Worm (Caenorhabditis elegans): ENCODE measurements around the gene pbs-1.

The pbs-1 gene

DNA sequence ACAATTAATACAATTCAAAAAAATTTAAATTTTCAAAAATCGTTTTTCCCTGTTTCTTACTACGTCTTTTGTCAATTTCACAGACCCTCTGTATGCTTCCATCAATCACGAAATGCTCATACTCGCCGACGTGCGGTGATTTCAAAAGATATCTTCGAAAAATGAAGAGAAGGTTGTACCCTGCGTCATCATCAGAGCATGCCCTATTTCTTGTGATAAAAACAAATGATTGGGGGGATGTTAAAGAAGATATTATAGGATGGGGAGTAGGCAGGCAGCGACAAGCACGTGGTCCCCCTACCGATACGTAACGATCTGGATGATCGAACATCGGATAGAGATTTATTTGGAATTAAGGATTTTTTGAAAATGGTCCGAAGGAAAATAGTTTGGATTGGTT, 49.0 kb upstream of the pbs-1 start:
- TF ChIP-seq egl-5 (tag; optimal IDR thresholded peaks at IDR 0.05) = no peak
- TF ChIP-seq nhr-11 (tag; optimal IDR thresholded peaks at IDR 0.05) = no peak
- no peak for TF ChIP-seq daf-12 (tag; optimal IDR thresholded peaks at IDR 0.05)
- no peak for TF ChIP-seq sea-2 (GFP tag; optimal IDR thresholded peaks at IDR 0.05)
- TF ChIP-seq elt-1 (tag; optimal IDR thresholded peaks at IDR 0.05) = no peak
- TF ChIP-seq unc-62 (GFP tag; optimal IDR thresholded peaks at IDR 0.05) = no peak
- TF ChIP-seq jun-1 (tag; optimal IDR thresholded peaks at IDR 0.05) = no peak
- TF ChIP-seq nhr-28 (tag; optimal IDR thresholded peaks at IDR 0.05) = no peak
- TF ChIP-seq zag-1 (tag; optimal IDR thresholded peaks at IDR 0.05) = no peak
- no peak for TF ChIP-seq nhr-25 (tag; optimal IDR thresholded peaks at IDR 0.05)
- no peak for TF ChIP-seq eor-1 (tag; optimal IDR thresholded peaks at IDR 0.05)
- TF ChIP-seq lsy-12 (tag; optimal IDR thresholded peaks at IDR 0.05) = no peak
- TF ChIP-seq nhr-76 (tag; optimal IDR thresholded peaks at IDR 0.05) = no peak
- no peak for TF ChIP-seq nhr-67 (tag; optimal IDR thresholded peaks at IDR 0.05)
- TF ChIP-seq lin-39 (tag; optimal IDR thresholded peaks at IDR 0.05) = no peak

DNA sequence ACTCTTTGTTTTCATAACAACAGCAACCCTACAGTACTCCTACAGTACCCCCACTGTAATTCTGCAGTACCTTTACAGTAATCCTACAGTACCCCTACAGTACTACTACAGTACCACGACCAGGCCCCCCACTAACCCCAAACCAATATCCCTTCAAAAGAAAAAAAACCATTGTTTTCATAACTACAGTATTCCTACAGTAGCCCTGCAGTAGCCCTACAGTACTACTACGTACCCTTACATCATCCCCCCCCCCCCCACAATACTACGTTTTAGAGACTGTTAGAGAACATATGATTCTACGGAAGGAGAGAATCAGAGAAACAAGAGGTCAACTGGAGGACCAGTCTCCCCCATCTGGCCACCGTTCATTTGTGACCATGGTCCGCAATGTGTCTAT, 43.9 kb upstream of the pbs-1 start, which contains the start of gene Y41D4A.3:
Y41D4A.3 (plus strand) TSS at position 301 of the 400 bp plus-strand sequence.
- no peak for TF ChIP-seq snpc-4 (tag; optimal IDR thresholded peaks at IDR 0.05)
- TF ChIP-seq elt-1 (tag; optimal IDR thresholded peaks at IDR 0.05) = no peak
- TF ChIP-seq fos-1 (tag; optimal IDR thresholded peaks at IDR 0.05) = no peak
- no peak for TF ChIP-seq nhr-28 (tag; optimal IDR thresholded peaks at IDR 0.05)
- TF ChIP-seq tbx-2 (tag; optimal IDR thresholded peaks at IDR 0.05) = no peak
- TF ChIP-seq elt-3 (tag; optimal IDR thresholded peaks at IDR 0.05) = no peak
- no peak for TF ChIP-seq ceh-28 (tag; optimal IDR thresholded peaks at IDR 0.05)
- no peak for TF ChIP-seq nhr-11 (tag; optimal IDR thresholded peaks at IDR 0.05)
- TF ChIP-seq hmg-11 (tag; optimal IDR thresholded peaks at IDR 0.05) = no peak
- no peak for TF ChIP-seq zag-1 (tag; optimal IDR thresholded peaks at IDR 0.05)
- no peak for TF ChIP-seq unc-39 (tag; optimal IDR thresholded peaks at IDR 0.05)
- TF ChIP-seq unc-62 (GFP tag; optimal IDR thresholded peaks at IDR 0.05) = no peak
- no peak for TF ChIP-seq nfya-1 (tag; optimal IDR thresholded peaks at IDR 0.05; ENCODE audit: insufficient read depth)
- TF ChIP-seq ceh-16 (tag; optimal IDR thresholded peaks at IDR 0.05) = no peak
- TF ChIP-seq elt-2 (tag; optimal IDR thresholded peaks at IDR 0.05) = no peak
- TF ChIP-seq ZK546.5 (tag; optimal IDR thresholded peaks at IDR 0.05) = no peak

DNA sequence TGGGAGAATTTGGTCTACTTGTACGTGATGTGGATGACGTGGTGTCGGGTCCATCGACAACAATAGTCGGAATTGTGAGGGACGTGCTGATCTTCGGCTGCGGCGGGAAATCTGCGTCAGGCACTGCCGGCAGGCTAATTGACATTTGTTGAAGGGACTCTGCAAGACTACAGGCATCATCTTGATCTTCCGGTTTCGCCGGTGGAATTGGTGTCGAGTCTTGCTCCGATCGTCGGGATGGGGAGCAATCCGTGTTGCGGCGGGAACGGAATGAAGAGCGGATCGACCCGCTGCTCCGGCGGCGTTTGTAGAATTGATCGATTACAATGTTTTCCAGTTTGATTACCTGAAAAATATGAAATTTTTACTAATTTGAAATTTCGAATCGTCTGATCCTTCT, 42.9 kb upstream of the pbs-1 start:
- TF ChIP-seq R02D3.7 (tag; optimal IDR thresholded peaks at IDR 0.05) = no peak
- TF ChIP-seq hmg-11 (tag; optimal IDR thresholded peaks at IDR 0.05) = no peak
- TF ChIP-seq mdl-1 (tag; optimal IDR thresholded peaks at IDR 0.05) = no peak
- TF ChIP-seq ztf-4 (tag; optimal IDR thresholded peaks at IDR 0.05) = no peak
- no peak for TF ChIP-seq lin-15B (tag; optimal IDR thresholded peaks at IDR 0.05)
- TF ChIP-seq eor-1 (tag; optimal IDR thresholded peaks at IDR 0.05) = no peak
- no peak for TF ChIP-seq sea-2 (GFP tag; optimal IDR thresholded peaks at IDR 0.05)
- no peak for TF ChIP-seq ceh-82 (tag; optimal IDR thresholded peaks at IDR 0.05)
- no peak for TF ChIP-seq fos-1 (tag; optimal IDR thresholded peaks at IDR 0.05)
- TF ChIP-seq elt-3 (tag; optimal IDR thresholded peaks at IDR 0.05) = no peak
- no peak for TF ChIP-seq pha-4 (tag; optimal IDR thresholded peaks at IDR 0.05)
- TF ChIP-seq egl-27 (tag; optimal IDR thresholded peaks at IDR 0.05) = no peak
- TF ChIP-seq mml-1 (tag; optimal IDR thresholded peaks at IDR 0.05) = no peak
- no peak for TF ChIP-seq tbx-2 (tag; optimal IDR thresholded peaks at IDR 0.05)
- TF ChIP-seq nhr-77 (tag; optimal IDR thresholded peaks at IDR 0.05) = no peak
- TF ChIP-seq egl-5 (tag; optimal IDR thresholded peaks at IDR 0.05) = no peak
- no peak for TF ChIP-seq lsy-12 (tag; optimal IDR thresholded peaks at IDR 0.05)
- TF ChIP-seq ceh-28 (tag; optimal IDR thresholded peaks at IDR 0.05) = no peak
- no peak for TF ChIP-seq nhr-43 (tag; optimal IDR thresholded peaks at IDR 0.05; ENCODE audit: poor library complexity, severe bottlenecking)

DNA sequence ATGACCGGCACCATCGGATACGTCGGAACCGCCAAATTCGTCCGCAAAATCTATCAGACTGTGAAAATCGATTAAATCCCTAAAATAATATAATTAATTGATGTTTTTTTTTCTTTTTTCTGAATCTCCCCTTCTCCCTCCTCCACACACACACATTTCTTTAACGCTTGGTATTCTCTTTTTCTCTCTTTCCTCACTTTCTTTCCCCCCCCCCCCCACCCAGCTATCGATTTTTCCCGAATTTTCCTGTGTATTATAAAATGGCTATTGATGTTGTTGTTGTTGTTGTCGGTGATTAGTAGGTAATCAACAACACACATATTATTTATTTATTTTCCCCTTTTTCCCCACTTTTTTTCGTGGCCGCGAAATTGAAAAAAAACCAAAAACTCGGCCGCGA, 41.7 kb upstream of the pbs-1 start:
- TF ChIP-seq ceh-82 (tag; optimal IDR thresholded peaks at IDR 0.05) = no peak
- TF ChIP-seq hmg-11 (tag; optimal IDR thresholded peaks at IDR 0.05) = peak; percentile 33

All from whole organism, L3 larva.